Worm (Caenorhabditis elegans): ENCODE data around the gene nap-1.

nap-1 gene

DNA sequence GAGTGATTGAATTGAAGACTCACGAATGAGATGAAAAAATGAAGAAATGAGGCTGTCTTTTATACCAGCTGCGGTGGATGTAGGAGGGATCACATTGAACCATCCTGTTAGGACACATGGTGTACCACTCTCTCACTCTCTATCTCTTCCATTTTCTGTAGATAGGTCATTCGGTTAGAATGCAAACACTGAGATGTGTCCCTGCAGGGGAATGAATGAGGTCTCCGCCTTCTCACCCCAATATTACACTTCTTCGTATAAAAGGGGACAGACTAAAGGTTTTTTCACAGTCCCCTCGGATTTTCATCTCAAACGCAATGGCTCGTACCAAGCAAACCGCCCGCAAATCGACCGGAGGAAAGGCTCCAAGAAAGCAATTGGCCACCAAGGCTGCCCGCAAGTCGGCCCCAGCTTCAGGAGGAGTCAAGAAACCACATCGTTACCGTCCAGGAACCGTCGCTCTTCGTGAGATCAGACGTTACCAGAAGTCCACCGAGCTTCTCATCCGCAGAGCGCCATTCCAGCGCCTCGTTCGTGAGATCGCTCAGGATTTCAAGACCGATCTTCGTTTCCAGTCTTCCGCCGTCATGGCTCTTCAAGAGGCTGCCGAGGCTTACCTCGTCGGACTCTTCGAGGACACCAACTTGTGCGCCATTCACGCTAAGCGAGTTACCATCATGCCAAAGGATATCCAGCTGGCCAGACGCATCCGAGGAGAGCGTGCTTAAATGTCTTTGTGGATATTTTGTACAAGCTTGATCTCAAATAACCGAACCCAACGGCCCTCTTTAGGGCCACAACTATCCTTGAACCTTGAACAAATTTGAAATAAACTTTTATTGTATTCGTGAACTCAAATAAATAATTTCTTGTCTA lies 44.9 kb downstream of the nap-1 start, which contains the start of gene his-32:
TSS of gene his-32 (plus strand) at position 318 of the 876 bp plus-strand sequence.
- TF ChIP-seq unc-62 (GFP tag; optimal IDR thresholded peaks at IDR 0.05) = no peak

DNA sequence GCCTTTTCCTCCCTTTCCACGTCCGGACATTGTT lies 45.3 kb downstream of the nap-1 start, which contains the start of gene his-31:
TSS of gene his-31 (minus strand) at position 30 of the 34 bp plus-strand sequence.
- no peak for TF ChIP-seq unc-62 (GFP tag; optimal IDR thresholded peaks at IDR 0.05)

DNA sequence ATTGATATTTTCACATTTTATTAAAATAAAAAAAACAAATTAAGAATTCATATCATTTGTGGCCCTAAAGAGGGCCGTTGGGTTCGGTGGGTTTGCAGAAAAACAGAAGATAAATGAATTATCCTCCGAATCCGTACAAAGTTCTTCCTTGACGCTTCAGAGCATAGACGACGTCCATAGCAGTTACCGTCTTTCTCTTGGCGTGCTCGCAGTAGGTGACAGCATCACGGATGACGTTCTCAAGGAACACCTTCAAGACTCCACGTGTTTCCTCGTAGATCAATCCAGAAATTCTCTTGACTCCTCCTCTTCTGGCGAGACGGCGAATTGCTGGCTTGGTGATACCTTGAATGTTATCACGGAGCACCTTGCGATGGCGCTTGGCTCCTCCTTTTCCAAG lies 45.6 kb downstream of the nap-1 start:
- TF ChIP-seq unc-62 (GFP tag; optimal IDR thresholded peaks at IDR 0.05) = no peak

DNA sequence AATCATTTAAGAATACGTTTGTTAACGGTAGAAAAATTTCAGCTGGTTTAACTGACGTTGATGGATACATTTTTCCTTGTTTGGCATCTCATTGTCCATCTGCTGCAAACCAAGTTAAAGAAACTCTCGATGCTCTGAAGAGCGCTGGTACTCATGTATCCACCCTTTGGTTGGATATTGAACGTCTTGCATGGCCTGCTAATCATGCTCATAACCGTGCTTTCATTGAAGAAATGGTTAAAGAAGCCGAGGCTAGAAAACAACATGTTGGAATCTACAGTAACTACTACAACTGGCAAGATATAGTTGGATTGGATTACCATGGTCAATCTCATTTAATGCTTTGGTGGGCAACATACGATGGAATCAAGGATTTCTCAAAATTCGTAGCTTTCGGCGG lies 46.1 kb downstream of the nap-1 start:
- no peak for TF ChIP-seq unc-62 (GFP tag; optimal IDR thresholded peaks at IDR 0.05)

DNA sequence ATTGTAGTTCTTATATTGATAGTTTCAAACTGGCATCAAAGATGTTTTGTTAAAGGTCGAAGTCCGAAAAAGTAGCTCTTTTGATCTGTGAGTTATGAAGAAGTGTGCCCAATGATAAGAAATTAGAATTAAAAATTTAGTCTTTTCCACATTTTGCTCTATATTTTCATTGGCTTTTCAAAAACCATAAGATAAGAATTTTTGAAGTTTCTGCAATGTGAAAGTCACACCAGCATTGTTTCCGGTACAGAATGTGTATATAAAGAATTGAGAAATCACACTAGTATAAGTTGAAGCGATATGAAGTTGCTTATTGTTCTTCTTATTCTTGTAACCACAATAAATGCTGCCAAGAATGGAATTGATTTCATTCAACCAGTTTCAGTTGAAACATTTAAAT lies 46.6 kb downstream of the nap-1 start, which contains the start of gene lys-10:
TSS of gene lys-10 (plus strand) at position 301 of the 400 bp plus-strand sequence.
- no peak for TF ChIP-seq unc-62 (GFP tag; optimal IDR thresholded peaks at IDR 0.05)

DNA sequence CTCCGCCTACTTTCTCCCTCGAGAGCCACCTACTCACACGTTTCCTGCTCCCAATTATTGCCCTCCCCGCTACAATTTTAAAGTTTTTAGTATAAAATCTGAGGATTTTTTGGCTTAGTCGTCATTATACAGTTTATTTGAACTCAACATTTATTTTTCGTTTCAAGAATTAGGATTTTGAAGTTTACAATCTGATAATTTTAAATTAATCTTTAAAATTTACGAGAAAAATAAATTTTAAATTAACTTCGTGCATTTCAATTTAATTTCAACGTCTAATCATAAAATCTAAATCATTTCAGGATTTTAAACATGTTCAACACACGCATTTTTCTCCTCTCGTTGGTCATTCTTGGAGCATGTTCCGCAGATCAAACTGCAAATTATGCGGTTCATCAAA lies 50.2 kb downstream of the nap-1 start, which contains the start of gene F35H10.2:
TSS of gene F35H10.2 (plus strand) at position 301 of the 400 bp plus-strand sequence.
- no peak for TF ChIP-seq unc-62 (GFP tag; optimal IDR thresholded peaks at IDR 0.05)
